Fruit fly (Drosophila melanogaster) whole organism, embryonic: ENCODE measurements around the gene Epp.

Experiments
- Atf6 ChIP-seq: fragments of 200-800 bp; sonication (Bioruptor generic); IDR thresholded peaks from 2 replicates; pipeline ENCODE4 v1.3.6; 2022; ENCODE audit warnings: missing biosample characterization, missing genetic modification characterization
- CG11247 ChIP-seq: fragments of 200-800 bp; sonication (Bioruptor generic); IDR thresholded peaks from 2 replicates; pipeline ENCODE4 v1.3.6; 2022; ENCODE audit warnings: missing biosample characterization, missing genetic modification characterization
- CG11504 ChIP-seq: fragments of 200-800 bp; sonication (Bioruptor generic); optimal IDR thresholded peaks from 3 replicates; lab custom pipeline; 2019; ENCODE audit warnings: missing biosample characterization, mild to moderate bottlenecking, missing genetic modification characterization, moderate library complexity
- CG13775 ChIP-seq: fragments of 200-800 bp; sonication (Bioruptor generic); optimal IDR thresholded peaks from 3 replicates; lab custom pipeline; 2017; ENCODE audit warnings: missing biosample characterization, mild to moderate bottlenecking, missing genetic modification characterization
- CG14014 ChIP-seq: fragments of 200-800 bp; sonication (Bioruptor generic); IDR thresholded peaks from 2 replicates; pipeline ENCODE4 v1.3.6; 2022; ENCODE audit warnings: missing biosample characterization, missing genetic modification characterization
- CG15011 ChIP-seq: fragments of 200-800 bp; sonication (Bioruptor generic); optimal IDR thresholded peaks from 3 replicates; lab custom pipeline; 2018; ENCODE audit warnings: missing biosample characterization, mild to moderate bottlenecking, missing genetic modification characterization
- CG15479 ChIP-seq: fragments of 200-800 bp; sonication (Bioruptor generic); optimal IDR thresholded peaks from 3 replicates; lab custom pipeline; 2019; ENCODE audit warnings: missing biosample characterization, mild to moderate bottlenecking, missing genetic modification characterization, moderate library complexity
- CG1603 ChIP-seq: fragments of 200-800 bp; sonication (Bioruptor generic); optimal IDR thresholded peaks from 2 replicates; lab custom pipeline; 2019; ENCODE audit warnings: missing biosample characterization, mild to moderate bottlenecking, missing genetic modification characterization, moderate library complexity
- CG30403 ChIP-seq: fragments of 200-800 bp; sonication (Bioruptor generic); optimal IDR thresholded peaks from 3 replicates; lab custom pipeline; 2016; ENCODE audit warnings: missing biosample characterization, missing genetic modification characterization
- CG3407 ChIP-seq: fragments of 200-800 bp; sonication (Bioruptor generic); optimal IDR thresholded peaks from 2 replicates; lab custom pipeline; 2018; ENCODE audit warnings: missing biosample characterization, mild to moderate bottlenecking, missing genetic modification characterization
- CG7556 ChIP-seq: fragments of 200-800 bp; sonication (Bioruptor generic); optimal IDR thresholded peaks from 2 replicates; lab custom pipeline; 2017; ENCODE audit warnings: missing biosample characterization, mild to moderate bottlenecking, missing genetic modification characterization
- CG8281 ChIP-seq: fragments of 200-800 bp; sonication (Bioruptor generic); optimal IDR thresholded peaks from 2 replicates; lab custom pipeline; 2018; ENCODE audit warnings: missing biosample characterization, mild to moderate bottlenecking, missing genetic modification characterization, moderate library complexity
- CG8290 ChIP-seq, 3 experiments: fragments of 200-800 bp; sonication (Bioruptor generic); optimal IDR thresholded peaks; 2 replicates each; lab custom pipeline; 2016 to 2019; ENCODE audit warnings: missing biosample characterization in 3 of 3, missing genetic modification characterization in 3 of 3, mild to moderate bottlenecking in 2 of 3, moderate library complexity in 1 of 3
- CG9727 ChIP-seq: fragments of 200-800 bp; sonication (Bioruptor generic); optimal IDR thresholded peaks from 3 replicates; lab custom pipeline; 2017; ENCODE audit warnings: missing biosample characterization, mild to moderate bottlenecking, missing genetic modification characterization
- Hand ChIP-seq: fragments of 200-800 bp; sonication (Bioruptor generic); optimal IDR thresholded peaks from 2 replicates; lab custom pipeline; 2017; ENCODE audit warnings: mild to moderate bottlenecking, missing biosample characterization, missing genetic modification reagents, missing genetic modification characterization
- HmgZ ChIP-seq: fragments of 200-800 bp; sonication (Bioruptor generic); optimal IDR thresholded peaks from 2 replicates; lab custom pipeline; 2018; ENCODE audit warnings: missing biosample characterization, mild to moderate bottlenecking, missing genetic modification characterization
- Hr78 ChIP-seq, 2 experiments: fragments of 200-800 bp in 1 of 2; fragments of >200 bp in 1 of 2; sonication (Bioruptor generic) in 1 of 2; optimal IDR thresholded peaks; 2 replicates each; lab custom pipeline; 2017 to 2019; ENCODE audit warnings: missing biosample characterization in 2 of 2, missing genetic modification characterization in 2 of 2, mild to moderate bottlenecking in 1 of 2, moderate library complexity in 1 of 2
- MESR4 ChIP-seq: fragments of 200-800 bp; sonication (Bioruptor generic); optimal IDR thresholded peaks from 2 replicates; lab custom pipeline; 2018; ENCODE audit warnings: missing biosample characterization, mild to moderate bottlenecking, missing genetic modification characterization, moderate library complexity
- NfI ChIP-seq: fragments of 200-800 bp; sonication (Bioruptor generic); optimal IDR thresholded peaks from 3 replicates; lab custom pipeline; 2018; ENCODE audit warnings: missing biosample characterization, mild to moderate bottlenecking, missing genetic modification characterization, moderate library complexity
- al ChIP-seq: fragments of 200-800 bp; sonication (Bioruptor generic); IDR thresholded peaks from 2 replicates; pipeline ENCODE4 v1.3.6; 2022; ENCODE audit warnings: missing biosample characterization, missing genetic modification characterization
- amos ChIP-seq: fragments of 200-800 bp; sonication (Bioruptor generic); IDR thresholded peaks from 2 replicates; pipeline ENCODE4 v1.3.6; 2022; ENCODE audit warnings: missing biosample characterization, missing genetic modification characterization; ENCODE audit not compliant: partially characterized antibody
- ato ChIP-seq: fragments of 200-800 bp; sonication (Bioruptor generic); IDR thresholded peaks from 2 replicates; pipeline ENCODE4 v1.3.6; 2022; ENCODE audit warnings: missing biosample characterization, missing genetic modification characterization; ENCODE audit not compliant: partially characterized antibody
- bcd ChIP-seq: fragments of 200-800 bp; sonication (Bioruptor generic); optimal IDR thresholded peaks from 2 replicates; lab custom pipeline; 2017; ENCODE audit warnings: missing biosample characterization, mild to moderate bottlenecking, missing genetic modification characterization
- dmrt99B ChIP-seq: fragments of 200-800 bp; sonication (Bioruptor generic); optimal IDR thresholded peaks from 2 replicates; lab custom pipeline; 2018; ENCODE audit warnings: missing biosample characterization, mild to moderate bottlenecking, missing genetic modification characterization, moderate library complexity
- grn ChIP-seq: fragments of 200-800 bp; sonication (Bioruptor generic); optimal IDR thresholded peaks from 3 replicates; lab custom pipeline; 2017; ENCODE audit warnings: missing biosample characterization, missing genetic modification characterization
- hbn ChIP-seq: fragments of 200-800 bp; sonication (Bioruptor generic); IDR thresholded peaks from 2 replicates; pipeline ENCODE4 v1.3.6; 2022; ENCODE audit warnings: missing biosample characterization, missing genetic modification characterization; ENCODE audit not compliant: partially characterized antibody
- inv ChIP-seq: fragments of 200-800 bp; sonication (Bioruptor generic); IDR thresholded peaks from 2 replicates; pipeline ENCODE4 v1.3.6; 2022; ENCODE audit warnings: missing biosample characterization, missing genetic modification characterization; ENCODE audit not compliant: partially characterized antibody
- knrl ChIP-seq: fragments of 200-800 bp; sonication (Bioruptor generic); IDR thresholded peaks from 3 replicates; pipeline ENCODE4 v1.3.6; 2022; ENCODE audit warnings: missing biosample characterization, missing genetic modification characterization; ENCODE audit not compliant: partially characterized antibody
- pan ChIP-seq, 4 experiments: fragments of >200 bp in 3 of 4; fragments of 200-800 bp in 1 of 4; sonication (Bioruptor generic) in 1 of 4; optimal IDR thresholded peaks in 3 of 4; IDR thresholded peaks in 1 of 4; 2 replicates each; pipeline versions ENCODE4 v1.3.6 to Lab custom; 2017 to 2022; ENCODE audit warnings: missing biosample characterization in 2 of 4, missing genetic modification characterization in 2 of 4, mixed read lengths in 1 of 4
- run ChIP-seq: fragments of 200-800 bp; sonication (Bioruptor generic); optimal IDR thresholded peaks from 3 replicates; lab custom pipeline; 2018; ENCODE audit warnings: missing biosample characterization, mild to moderate bottlenecking, missing genetic modification characterization
- schlank ChIP-seq: fragments of 200-800 bp; sonication (Bioruptor generic); optimal IDR thresholded peaks from 2 replicates; lab custom pipeline; 2018; ENCODE audit warnings: missing biosample characterization, mild to moderate bottlenecking, missing genetic modification characterization
- stc ChIP-seq: fragments of 200-800 bp; sonication (Bioruptor generic); IDR thresholded peaks from 2 replicates; pipeline ENCODE4 v1.3.6; 2022; ENCODE audit warnings: missing biosample characterization, missing genetic modification characterization
- unc-4 ChIP-seq: fragments of 200-800 bp; sonication (Bioruptor generic); IDR thresholded peaks from 2 replicates; pipeline ENCODE4 v1.3.6; 2022; ENCODE audit warnings: missing biosample characterization, missing genetic modification characterization; ENCODE audit not compliant: partially characterized antibody
- wdn ChIP-seq: fragments of 200-800 bp; sonication (Bioruptor generic); IDR thresholded peaks from 2 replicates; pipeline ENCODE4 v1.3.6; 2022; ENCODE audit warnings: missing biosample characterization, missing genetic modification characterization
- zf30C ChIP-seq: fragments of 200-800 bp; sonication (Bioruptor generic); optimal IDR thresholded peaks from 3 replicates; lab custom pipeline; 2018; ENCODE audit warnings: missing biosample characterization, mild to moderate bottlenecking, missing genetic modification characterization

Epp gene

dm6 chr3R:24031019-24031824 is 38.5 kb upstream of the Epp start (continued):
- no peak for TF ChIP-seq CG8281 (tag; lab: Kevin White, UChicago)
- peak; percentile 47; the same call in 1 of the 2 replicates for TF ChIP-seq Atf6 (GFP tag; lab: Robert Waterston, UW)
- no peak for TF ChIP-seq Hr78 (GFP tag; optimal IDR thresholded peaks at IDR 0.05; lab: Kevin White, UChicago)
- TF ChIP-seq MESR4 (GFP tag; lab: Kevin White, UChicago), result peak; percentile 49
- no peak for TF ChIP-seq CG3407 (GFP tag; lab: Kevin White, UChicago)
- TF ChIP-seq inv, result no peak
- no peak for TF ChIP-seq Hand (GFP tag; lab: Kevin White, UChicago)
- peak; percentile 31; the same call in 1 of the 2 replicates for TF ChIP-seq amos (GFP tag; lab: Robert Waterston, UW)
- 0 out of 2 replicates have a peak, but pooled peaks have one; percentile 22 for TF ChIP-seq ato (GFP tag; lab: Robert Waterston, UW)
- no peak for TF ChIP-seq HmgZ (tag; lab: Kevin White, UChicago)
- TF ChIP-seq stc (GFP tag; lab: Robert Waterston, UW), result peak; percentile 35; the same call in 1 of the 2 replicates
- TF ChIP-seq CG11247 (GFP tag; lab: Robert Waterston, UW), result no peak
- TF ChIP-seq al (GFP tag; lab: Robert Waterston, UW), result peak; percentile 7; the same call in 1 of the 2 replicates
- no peak for TF ChIP-seq run
- no peak for TF ChIP-seq schlank (tag; lab: Kevin White, UChicago)
- TF ChIP-seq bcd (GFP tag; lab: Kevin White, UChicago), result no peak
- peak; percentile 44; the same call in 1 of the 2 replicates for TF ChIP-seq unc-4 (GFP tag; lab: Robert Waterston, UW)
- no peak for TF ChIP-seq CG13775 (GFP tag; lab: Kevin White, UChicago)
- TF ChIP-seq CG14014 (GFP tag; lab: Robert Waterston, UW), result peak; percentile 26; the same call in 1 of the 2 replicates
- TF ChIP-seq zf30C (GFP tag; lab: Kevin White, UChicago), result peak; percentile 80
- TF ChIP-seq NfI (GFP tag; lab: Kevin White, UChicago), result no peak
- no peak for TF ChIP-seq CG7556

- TF ChIP-seq pan (optimal IDR thresholded peaks at IDR 0.05; lab: Kevin White, UChicago), result no peak
- no peak for TF ChIP-seq pan (GFP tag; optimal IDR thresholded peaks at IDR 0.05 in 1 of 2, IDR thresholded peaks at IDR 0.05 in 1 of 2)
- TF ChIP-seq amos (GFP tag; lab: Robert Waterston, UW), result no peak
- TF ChIP-seq CG9727, result no peak
- no peak for TF ChIP-seq knrl
- no peak for TF ChIP-seq CG15011 (GFP tag; lab: Kevin White, UChicago)
- TF ChIP-seq wdn (GFP tag; lab: Robert Waterston, UW), result no peak
- TF ChIP-seq dmrt99B, result no peak
- TF ChIP-seq CG1603, result no peak
- TF ChIP-seq CG30403 (GFP tag; lab: Kevin White, UChicago), result no peak
- TF ChIP-seq CG11504 (tag; lab: Kevin White, UChicago), result no peak
- TF ChIP-seq CG15479, result peak; percentile 92
- TF ChIP-seq hbn (GFP tag; lab: Robert Waterston, UW), result no peak
- TF ChIP-seq CG8290 (GFP tag; optimal IDR thresholded peaks at IDR 0.05; lab: Kevin White, UChicago), result no peak
- TF ChIP-seq CG8290 (tag; optimal IDR thresholded peaks at IDR 0.05; lab: Kevin White, UChicago), result no peak
- TF ChIP-seq grn (GFP tag; lab: Kevin White, UChicago), result peak; percentile 7
These were observed 34.5 kb upstream of the Epp start for dm6 chr3R:24027222-24027621.
